Worm (Caenorhabditis elegans) whole organism, young adult: ENCODE results near the gene mrps-26.

Experiments used
- C17E4.6 ChIP-seq: fragments of 200-800 bp; sonication (Bioruptor generic); IDR thresholded peaks from 2 replicates; pipeline ENCODE4 v1.3.6; 2022; ENCODE audit warnings: missing genetic modification reagents, missing genetic modification characterization, missing compliant biosample characterization
- F37B4.10 ChIP-seq: fragments of 200-800 bp; sonication (Bioruptor generic); IDR thresholded peaks from 2 replicates; pipeline ENCODE4 v1.3.6; 2022; ENCODE audit warnings: missing genetic modification characterization, missing compliant biosample characterization
- dox-1 ChIP-seq: fragments of 200-800 bp; sonication (Bioruptor generic); IDR thresholded peaks from 2 replicates; pipeline ENCODE4 v1.3.6; 2022; ENCODE audit warnings: missing genetic modification reagents, missing genetic modification characterization, missing compliant biosample characterization
- hlh-26 ChIP-seq: fragments of 200-800 bp; sonication (Bioruptor generic); conservative IDR thresholded peaks from 2 replicates; pipeline ENCODE4 v1.3.6; 2022; ENCODE audit warnings: missing genetic modification reagents, missing genetic modification characterization, missing compliant biosample characterization
- hmg-1.2 ChIP-seq: fragments of 200-800 bp; sonication (Bioruptor generic); IDR thresholded peaks from 2 replicates; pipeline ENCODE4 v1.3.6; 2022; ENCODE audit warnings: missing genetic modification reagents, missing genetic modification characterization, missing compliant biosample characterization
- lir-1 ChIP-seq: fragments of 200-800 bp; sonication (Bioruptor generic); conservative IDR thresholded peaks from 2 replicates; pipeline ENCODE4 v1.3.6; 2022; ENCODE audit warnings: missing genetic modification reagents, missing genetic modification characterization, missing compliant biosample characterization
- snpc-4 ChIP-seq, 5 experiments: fragments of 150-350 bp in 1 of 5; sonication (generic microtip) in 4 of 5; optimal IDR thresholded peaks; 2 replicates each; lab custom pipeline; 2014 to 2018; ENCODE audit warnings: missing genetic modification characterization in 5 of 5, missing biosample characterization in 3 of 5, antibody characterized with exemption in 2 of 5, mild to moderate bottlenecking in 2 of 5, missing compliant biosample characterization in 2 of 5, missing genotype in 2 of 5, moderate library complexity in 2 of 5, missing genetic modification reagents in 1 of 5
- zfh-2 ChIP-seq: fragments of 200-800 bp; sonication (Bioruptor generic); conservative IDR thresholded peaks from 2 replicates; pipeline ENCODE4 v1.3.6; 2022; ENCODE audit warnings: missing genetic modification reagents, missing genetic modification characterization, missing compliant biosample characterization

mrps-26 gene

DNA sequence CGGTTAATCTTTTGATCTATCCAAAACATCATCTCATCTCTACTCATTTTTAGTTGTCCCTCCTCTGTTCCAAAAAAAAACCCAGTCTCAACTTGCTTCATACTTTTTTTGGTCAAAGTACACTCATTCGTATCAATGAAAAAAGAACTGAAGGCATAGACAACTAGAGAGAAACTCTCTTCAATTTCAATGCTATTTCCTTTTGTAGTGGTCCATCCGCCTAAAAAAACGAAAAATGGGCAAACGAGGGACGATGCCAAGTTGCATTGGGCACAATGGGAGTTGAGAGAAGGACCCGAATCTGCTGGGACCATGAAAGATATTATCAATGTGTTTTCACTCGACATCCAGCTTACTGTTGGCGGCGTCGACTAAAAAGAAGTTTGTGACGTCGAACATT, 45.8 kb downstream of the mrps-26 start:
- no peak for TF ChIP-seq snpc-4 (GFP tag; optimal IDR thresholded peaks at IDR 0.05; lab: Kevin White, UChicago)
- no peak for TF ChIP-seq snpc-4 (tag; optimal IDR thresholded peaks at IDR 0.05; lab: Kevin White, UChicago)
- no peak for TF ChIP-seq lir-1 (GFP tag; lab: Robert Waterston, UW)
- TF ChIP-seq hmg-1.2 (GFP tag; lab: Robert Waterston, UW) = peak; percentile 90
- no peak for TF ChIP-seq C17E4.6 (GFP tag; lab: Robert Waterston, UW)

DNA sequence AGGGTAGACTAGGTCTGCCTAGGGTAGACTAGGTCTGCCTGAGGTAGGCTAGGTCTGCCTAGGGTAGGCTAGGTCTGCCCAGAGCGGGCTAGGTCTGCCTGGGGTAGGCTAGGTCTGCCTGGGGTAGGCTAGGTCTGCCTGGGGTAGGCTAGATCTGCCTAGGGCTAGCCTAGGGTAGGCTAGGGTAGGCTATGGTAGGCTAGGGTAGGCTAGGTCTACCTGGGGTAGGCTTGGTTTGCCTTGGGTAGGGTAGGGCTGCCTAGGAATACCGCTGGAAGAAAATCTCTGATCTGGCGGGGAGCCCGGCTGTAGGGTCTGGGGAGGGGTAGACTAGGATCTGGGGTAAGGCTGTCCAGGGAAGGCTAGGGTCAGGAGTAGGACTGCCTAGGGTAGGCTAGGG, 51.1 kb downstream of the mrps-26 start:
- peak; percentile 58; the same call in 1 of the 2 replicates for TF ChIP-seq zfh-2
- 0 out of 2 replicates have a peak, but pooled peaks have one; percentile 8 for TF ChIP-seq dox-1 (GFP tag; lab: Robert Waterston, UW)
- TF ChIP-seq hlh-26 (GFP tag; lab: Robert Waterston, UW) = no peak
- 0 out of 2 replicates have a peak, but pooled peaks have one; percentile 81 for TF ChIP-seq F37B4.10 (GFP tag; lab: Robert Waterston, UW)
